Fruit fly (Drosophila melanogaster): Measurements from ENCODE around the gene Kif3C.

- TF ChIP-seq fd96Ca (GFP tag; IDR thresholded peaks at IDR 0.05) (no peak), Pif1B (GFP tag; optimal IDR thresholded peaks at IDR 0.05) (no peak)
Measured at dm6 chr4:1186828-1187227, 39.6 kb downstream of the Kif3C start.
